Fruit fly (Drosophila melanogaster): Measurements from ENCODE around the gene ND-B14.5B.

ND-B14.5B gene

dm6 chr2L:3107988-3108678 lies 37.5 kb downstream of the ND-B14.5B start:
- TF ChIP-seq psq (optimal IDR thresholded peaks at IDR 0.05) (no peak), usp (GFP tag; optimal IDR thresholded peaks at IDR 0.05) (no peak), EcR (GFP tag; optimal IDR thresholded peaks at IDR 0.05) (no peak), Dll (optimal IDR thresholded peaks at IDR 0.05) (no peak)

- TF ChIP-seq Dll (optimal IDR thresholded peaks at IDR 0.05) = no peak
- TF ChIP-seq EcR (GFP tag; optimal IDR thresholded peaks at IDR 0.05) = no peak
- no peak for TF ChIP-seq CG8478 (optimal IDR thresholded peaks at IDR 0.05)
- no peak for TF ChIP-seq usp (GFP tag; optimal IDR thresholded peaks at IDR 0.05)
- no peak for TF ChIP-seq pan (optimal IDR thresholded peaks at IDR 0.05)
- TF ChIP-seq psq (optimal IDR thresholded peaks at IDR 0.05) = no peak
These were observed 39.8 kb downstream of the ND-B14.5B start for dm6 chr2L:3105895-3106294.

- no peak for TF ChIP-seq CG8478 (optimal IDR thresholded peaks at IDR 0.05)
- no peak for TF ChIP-seq EcR (GFP tag; optimal IDR thresholded peaks at IDR 0.05)
- TF ChIP-seq Dll (optimal IDR thresholded peaks at IDR 0.05) = no peak
- no peak for TF ChIP-seq usp (GFP tag; optimal IDR thresholded peaks at IDR 0.05)
- no peak for TF ChIP-seq psq (optimal IDR thresholded peaks at IDR 0.05)
- no peak for TF ChIP-seq pan (optimal IDR thresholded peaks at IDR 0.05)
These were observed 44.8 kb downstream of the ND-B14.5B start for dm6 chr2L:3100812-3101211.

dm6 chr2L:3099930-3100329 lies 45.7 kb downstream of the ND-B14.5B start:
- TF ChIP-seq usp (GFP tag; optimal IDR thresholded peaks at IDR 0.05) (no peak), EcR (GFP tag; optimal IDR thresholded peaks at IDR 0.05) (no peak), psq (optimal IDR thresholded peaks at IDR 0.05) (no peak), Dll (optimal IDR thresholded peaks at IDR 0.05) (no peak), CG8478 (optimal IDR thresholded peaks at IDR 0.05) (no peak), pan (optimal IDR thresholded peaks at IDR 0.05) (no peak)

Measured in whole organism.